Fruit fly (Drosophila melanogaster): ENCODE results near the gene Lectin-galC1.

The Lectin-galC1 gene

dm6 chr2L:19455209-19455608 is 38.0 kb downstream of the Lectin-galC1 start (continued):
- TF ChIP-seq ab (GFP tag; optimal IDR thresholded peaks at IDR 0.05) (no peak), HmgZ (tag; optimal IDR thresholded peaks at IDR 0.05) (no peak), sug (tag; optimal IDR thresholded peaks at IDR 0.05) (peak; percentile 6), knrl (GFP tag; IDR thresholded peaks at IDR 0.05; ENCODE audit: partially characterized antibody) (no peak), salm (tag; optimal IDR thresholded peaks at IDR 0.05) (no peak), Med (GFP tag) (peak; percentile 1), Atf3 (GFP tag; optimal IDR thresholded peaks at IDR 0.05) (no peak), lola (GFP tag; optimal IDR thresholded peaks at IDR 0.05) (no peak)

- TF ChIP-seq CG1647 (GFP tag; optimal IDR thresholded peaks at IDR 0.05): no peak
- TF ChIP-seq Pdp1 (GFP tag; optimal IDR thresholded peaks at IDR 0.05): peak in 1 of 2 experiments; percentile 6
Observed at dm6 chr2L:19455723-19456122, 38.5 kb downstream of the Lectin-galC1 start.

- TF ChIP-seq HHEX (GFP tag; optimal IDR thresholded peaks at IDR 0.05) (no peak), CG4707 (GFP tag; optimal IDR thresholded peaks at IDR 0.05) (no peak), Ssrp (tag; optimal IDR thresholded peaks at IDR 0.05) (no peak), zf30C (GFP tag; optimal IDR thresholded peaks at IDR 0.05) (no peak), gsb (GFP tag; IDR thresholded peaks at IDR 0.05) (no peak), row (GFP tag; IDR thresholded peaks at IDR 0.05) (peak; percentile 51; the same call in 1 of the 3 replicates), Myb (GFP tag; optimal IDR thresholded peaks at IDR 0.05) (no peak), ind (GFP tag; optimal IDR thresholded peaks at IDR 0.05) (no peak), otp (GFP tag; IDR thresholded peaks at IDR 0.05) (no peak), CG30403 (GFP tag; optimal IDR thresholded peaks at IDR 0.05) (no peak), ash1 (GFP tag; optimal IDR thresholded peaks at IDR 0.05) (no peak), Poxn (GFP tag; IDR thresholded peaks at IDR 0.05) (no peak), CG11456 (GFP tag; IDR thresholded peaks at IDR 0.05) (no peak), CG12104 (GFP tag; optimal IDR thresholded peaks at IDR 0.05) (no peak), dmrt11E (tag; optimal IDR thresholded peaks at IDR 0.05) (no peak), tna (GFP tag; IDR thresholded peaks at IDR 0.05; ENCODE audit: partially characterized antibody) (no peak), Stat92E (GFP tag; optimal IDR thresholded peaks at IDR 0.05) (no peak), CG4854 (GFP tag; optimal IDR thresholded peaks at IDR 0.05) (no peak), CG30431 (GFP tag; optimal IDR thresholded peaks at IDR 0.05) (no peak), Doc2 (GFP tag; IDR thresholded peaks at IDR 0.05) (no peak), HLHmδ (GFP tag; optimal IDR thresholded peaks at IDR 0.05) (peak; percentile 11), cwo (GFP tag; optimal IDR thresholded peaks at IDR 0.05) (no peak), CG8944 (GFP tag; optimal IDR thresholded peaks at IDR 0.05) (no peak), Fer2 (tag; optimal IDR thresholded peaks at IDR 0.05) (no peak), CG7271 (tag; optimal IDR thresholded peaks at IDR 0.05) (peak; percentile 76), repo (GFP tag; optimal IDR thresholded peaks at IDR 0.05) (no peak), CG10147 (GFP tag; optimal IDR thresholded peaks at IDR 0.05) (no peak), Dll (GFP tag; IDR thresholded peaks at IDR 0.05; ENCODE audit: partially characterized antibody) (no peak), Mad (GFP tag; optimal IDR thresholded peaks at IDR 0.05) (no peak), C15 (GFP tag; IDR thresholded peaks at IDR 0.05) (no peak), CG1233 (GFP tag; optimal IDR thresholded peaks at IDR 0.05) (no peak), her (GFP tag; optimal IDR thresholded peaks at IDR 0.05) (no peak), Lhr (GFP tag; optimal IDR thresholded peaks at IDR 0.05) (no peak), CG11504 (tag; optimal IDR thresholded peaks at IDR 0.05) (peak; percentile 0), CG14050 (GFP tag; IDR thresholded peaks at IDR 0.05) (no peak), trh (GFP tag; optimal IDR thresholded peaks at IDR 0.05) (no peak)
Observed at dm6 chr2L:19457890-19458580, 40.8 kb downstream of the Lectin-galC1 start.

Measured in whole organism, embryonic.